Worm (Caenorhabditis elegans): ENCODE measurements around the gene F54F2.7.

- TF ChIP-seq ama-1 (optimal IDR thresholded peaks at IDR 0.05): no peak
- TF ChIP-seq pha-4 (tag; optimal IDR thresholded peaks at IDR 0.05): no peak
- no peak for TF ChIP-seq nhr-11 (tag; optimal IDR thresholded peaks at IDR 0.05)
- TF ChIP-seq unc-86 (tag; optimal IDR thresholded peaks at IDR 0.05): no peak
- no peak for TF ChIP-seq hlh-30 (tag; optimal IDR thresholded peaks at IDR 0.05; ENCODE audit: insufficient read depth)
- no peak for TF ChIP-seq ceh-30 (tag; optimal IDR thresholded peaks at IDR 0.05)
- TF ChIP-seq ceh-45 (GFP tag; IDR thresholded peaks at IDR 0.05): no peak
- TF ChIP-seq F13H6.1 (tag; optimal IDR thresholded peaks at IDR 0.05): no peak
- no peak for TF ChIP-seq sox-4 (tag; optimal IDR thresholded peaks at IDR 0.05)
- TF ChIP-seq pag-3 (tag; optimal IDR thresholded peaks at IDR 0.05; ENCODE audit: borderline replicate concordance): no peak
- no peak for TF ChIP-seq elt-2 (tag; optimal IDR thresholded peaks at IDR 0.05)
- no peak for TF ChIP-seq dmd-4 (tag; optimal IDR thresholded peaks at IDR 0.05; ENCODE audit: borderline replicate concordance)
Measured at ce11 chrIII:8761040-8761654, 46.0 kb downstream of the F54F2.7 start, which contains the start of gene aak-1.
